Worm (Caenorhabditis elegans) whole organism, L1 larva: Measurements from ENCODE around the gene nhr-61.

Experiments
- C04F5.9 ChIP-seq: sonication (generic microtip); optimal IDR thresholded peaks from 2 replicates; lab custom pipeline; 2016; ENCODE audit warnings: missing genetic modification characterization, missing compliant biosample characterization
- alr-1 ChIP-seq: fragments of 200-800 bp; sonication (Bioruptor generic); optimal IDR thresholded peaks from 2 replicates; lab custom pipeline; 2018; ENCODE audit warnings: borderline replicate concordance, mild to moderate bottlenecking, missing genetic modification characterization, missing compliant biosample characterization
- ama-1 ChIP-seq: fragments of 150-350 bp; optimal IDR thresholded peaks from 2 replicates; lab custom pipeline; 2014
- ceh-63 ChIP-seq: fragments of 200-800 bp; sonication (Bioruptor generic); optimal IDR thresholded peaks from 2 replicates; lab custom pipeline; 2018; ENCODE audit warnings: mild to moderate bottlenecking, missing genetic modification characterization, missing compliant biosample characterization
- ceh-8 ChIP-seq: fragments of 200-800 bp; sonication (Bioruptor generic); optimal IDR thresholded peaks from 2 replicates; lab custom pipeline; 2018; ENCODE audit warnings: mild to moderate bottlenecking, missing genetic modification characterization, moderate library complexity, missing compliant biosample characterization
- ceh-88 ChIP-seq: fragments of 200-800 bp; sonication (Bioruptor generic); IDR thresholded peaks from 2 replicates; pipeline ENCODE4 v1.3.6; 2022; ENCODE audit warnings: missing genetic modification characterization, missing compliant biosample characterization
- ceh-90 ChIP-seq: sonication (generic microtip); optimal IDR thresholded peaks from 2 replicates; lab custom pipeline; 2016; ENCODE audit warnings: missing genetic modification characterization, missing compliant biosample characterization
- ces-1 ChIP-seq: fragments of 150-350 bp; optimal IDR thresholded peaks from 2 replicates; lab custom pipeline; 2014; ENCODE audit warnings: missing biosample characterization, missing genetic modification reagents, missing genetic modification characterization
- dpl-1 ChIP-seq, 3 experiments: fragments of 150-350 bp in 2 of 3; sonication (generic microtip) in 1 of 3; optimal IDR thresholded peaks; 2 replicates each; lab custom pipeline; 2014 to 2017; ENCODE audit warnings: missing biosample characterization in 3 of 3, missing genetic modification characterization in 3 of 3, missing genetic modification reagents in 3 of 3
- dsc-1 ChIP-seq: sonication (generic microtip); optimal IDR thresholded peaks from 2 replicates; lab custom pipeline; 2016; ENCODE audit warnings: mild to moderate bottlenecking, missing genetic modification characterization, missing compliant biosample characterization
- efl-1 ChIP-seq, 4 experiments: fragments of 150-350 bp; optimal IDR thresholded peaks in 3 of 4; peaks in 1 of 4; 1 replicate in 1 of 4; 2 replicates in 3 of 4; lab custom pipeline; 2014; ENCODE audit warnings: missing biosample characterization in 2 of 4, missing genetic modification characterization in 2 of 4, missing genetic modification reagents in 2 of 4
- egl-13 ChIP-seq: sonication (generic microtip); optimal IDR thresholded peaks from 2 replicates; lab custom pipeline; 2016; ENCODE audit warnings: missing genotype, missing genetic modification reagents, missing genetic modification characterization, missing compliant biosample characterization
- fkh-10 ChIP-seq: sonication (generic microtip); optimal IDR thresholded peaks from 2 replicates; lab custom pipeline; 2017; ENCODE audit warnings: missing biosample characterization, missing genetic modification reagents, missing genetic modification characterization
- fkh-8 ChIP-seq: sonication (generic microtip); optimal IDR thresholded peaks from 2 replicates; lab custom pipeline; 2016; ENCODE audit warnings: mild to moderate bottlenecking, missing genetic modification characterization, missing compliant biosample characterization
- fos-1 ChIP-seq: fragments of 150-350 bp; optimal IDR thresholded peaks from 2 replicates; lab custom pipeline; 2014; ENCODE audit warnings: missing biosample characterization, missing genetic modification characterization
- hlh-17 ChIP-seq: fragments of 200-800 bp; sonication (Bioruptor generic); optimal IDR thresholded peaks from 2 replicates; lab custom pipeline; 2018; ENCODE audit warnings: missing genetic modification characterization, mild to moderate bottlenecking, missing compliant biosample characterization, moderate library complexity, borderline replicate concordance
- isw-1 ChIP-seq: fragments of 200-800 bp; sonication (Bioruptor generic); IDR thresholded peaks from 2 replicates; pipeline ENCODE4 v1.3.6; 2022; ENCODE audit warnings: missing genetic modification characterization, missing compliant biosample characterization
- lin-14 ChIP-seq: fragments of 200-800 bp; sonication (Bioruptor generic); optimal IDR thresholded peaks from 2 replicates; lab custom pipeline; 2018; ENCODE audit warnings: mild to moderate bottlenecking, missing genetic modification characterization, moderate library complexity, missing compliant biosample characterization
- lin-15B ChIP-seq: fragments of 150-350 bp; sonication (generic microtip); optimal IDR thresholded peaks from 3 replicates; lab custom pipeline; 2014; ENCODE audit warnings: missing biosample characterization, missing genetic modification characterization
- lin-35 ChIP-seq, 2 experiments: fragments of 150-350 bp; optimal IDR thresholded peaks; 2 replicates each; lab custom pipeline; 2014; ENCODE audit warnings: missing biosample characterization in 2 of 2, missing genetic modification characterization in 2 of 2, missing genetic modification reagents in 2 of 2
- lin-39 ChIP-seq: fragments of 150-350 bp; optimal IDR thresholded peaks from 2 replicates; lab custom pipeline; 2014; ENCODE audit warnings: missing biosample characterization, missing genetic modification reagents, missing genetic modification characterization
- lir-3 ChIP-seq: sonication (generic microtip); optimal IDR thresholded peaks from 2 replicates; lab custom pipeline; 2016; ENCODE audit warnings: mild to moderate bottlenecking, missing genetic modification characterization, moderate library complexity, missing compliant biosample characterization; ENCODE audit not compliant: poor library complexity
- lsy-2 ChIP-seq, 2 experiments: fragments of 150-350 bp; optimal IDR thresholded peaks; 2 replicates each; lab custom pipeline; 2014; ENCODE audit warnings: missing biosample characterization in 2 of 2, missing genetic modification characterization in 2 of 2
- mep-1 ChIP-seq: fragments of 150-350 bp; optimal IDR thresholded peaks from 2 replicates; lab custom pipeline; 2014; ENCODE audit warnings: missing biosample characterization, missing genetic modification characterization
- nhr-12 ChIP-seq: sonication (generic microtip); optimal IDR thresholded peaks from 2 replicates; lab custom pipeline; 2017; ENCODE audit warnings: missing biosample characterization, missing genetic modification characterization
- nhr-19 ChIP-seq: fragments of 200-800 bp; sonication (Bioruptor generic); conservative IDR thresholded peaks from 2 replicates; pipeline ENCODE4 v1.3.6; 2022; ENCODE audit warnings: missing genetic modification characterization, missing compliant biosample characterization
- nhr-20 ChIP-seq: sonication (generic microtip); optimal IDR thresholded peaks from 2 replicates; lab custom pipeline; 2016; ENCODE audit warnings: mild to moderate bottlenecking, missing genetic modification characterization, missing compliant biosample characterization
- nhr-28 ChIP-seq: fragments of 150-350 bp; optimal IDR thresholded peaks from 2 replicates; lab custom pipeline; 2014; ENCODE audit warnings: missing biosample characterization, missing genetic modification characterization
- nhr-47 ChIP-seq: sonication (generic microtip); optimal IDR thresholded peaks from 2 replicates; lab custom pipeline; 2016; ENCODE audit warnings: mild to moderate bottlenecking, missing genetic modification characterization, moderate library complexity, missing compliant biosample characterization
- nhr-71 ChIP-seq: sonication (generic microtip); optimal IDR thresholded peaks from 2 replicates; lab custom pipeline; 2016; ENCODE audit warnings: mild to moderate bottlenecking, missing genetic modification characterization, moderate library complexity, missing compliant biosample characterization
- nhr-76 ChIP-seq: sonication (generic microtip); optimal IDR thresholded peaks from 2 replicates; lab custom pipeline; 2017; ENCODE audit warnings: missing biosample characterization, missing genetic modification characterization
- nhr-77 ChIP-seq: fragments of 150-350 bp; optimal IDR thresholded peaks from 2 replicates; lab custom pipeline; 2014; ENCODE audit warnings: missing biosample characterization, missing genetic modification characterization
- nhr-84 ChIP-seq: sonication (generic microtip); optimal IDR thresholded peaks from 2 replicates; lab custom pipeline; 2017; ENCODE audit warnings: missing biosample characterization, missing genetic modification characterization
- nhr-85 ChIP-seq: sonication (generic microtip); peaks from one replicate; lab custom pipeline; 2016; ENCODE audit warnings: missing genetic modification characterization, inconsistent platforms, missing compliant biosample characterization
- swsn-7 ChIP-seq: sonication (generic microtip); optimal IDR thresholded peaks from 2 replicates; lab custom pipeline; 2016; ENCODE audit warnings: missing genetic modification characterization, missing compliant biosample characterization
- tlp-1 ChIP-seq: fragments of 150-350 bp; optimal IDR thresholded peaks from 2 replicates; lab custom pipeline; 2014; ENCODE audit warnings: missing biosample characterization, missing genetic modification characterization
- unc-30 ChIP-seq: sonication (generic microtip); optimal IDR thresholded peaks from 2 replicates; lab custom pipeline; 2017; ENCODE audit warnings: missing biosample characterization, missing genetic modification characterization
- unc-62 ChIP-seq: fragments of 150-350 bp; optimal IDR thresholded peaks from 2 replicates; lab custom pipeline; 2014; ENCODE audit warnings: missing biosample characterization, missing genetic modification reagents, missing genetic modification characterization
- unc-86 ChIP-seq: sonication (generic microtip); optimal IDR thresholded peaks from 2 replicates; lab custom pipeline; 2016; ENCODE audit warnings: missing genetic modification characterization, missing compliant biosample characterization
- unc-98 ChIP-seq: fragments of 200-800 bp; sonication (Bioruptor generic); IDR thresholded peaks from 2 replicates; pipeline ENCODE4 v1.3.6; 2022; ENCODE audit warnings: missing genetic modification characterization, missing compliant biosample characterization
- xbp-1 ChIP-seq: sonication (generic microtip); optimal IDR thresholded peaks from 2 replicates; lab custom pipeline; 2016; ENCODE audit warnings: missing genetic modification characterization, missing compliant biosample characterization
- zip-4 ChIP-seq: fragments of 200-800 bp; sonication (Bioruptor generic); optimal IDR thresholded peaks from 2 replicates; lab custom pipeline; 2018; ENCODE audit warnings: mild to moderate bottlenecking, missing genetic modification characterization, moderate library complexity, missing compliant biosample characterization
- ztf-11 ChIP-seq, 2 experiments: sonication (generic microtip); optimal IDR thresholded peaks; 2 replicates each; lab custom pipeline; 2016 to 2017; ENCODE audit warnings: missing genetic modification characterization in 2 of 2, missing biosample characterization in 1 of 2, missing compliant biosample characterization in 1 of 2

nhr-61 gene

DNA sequence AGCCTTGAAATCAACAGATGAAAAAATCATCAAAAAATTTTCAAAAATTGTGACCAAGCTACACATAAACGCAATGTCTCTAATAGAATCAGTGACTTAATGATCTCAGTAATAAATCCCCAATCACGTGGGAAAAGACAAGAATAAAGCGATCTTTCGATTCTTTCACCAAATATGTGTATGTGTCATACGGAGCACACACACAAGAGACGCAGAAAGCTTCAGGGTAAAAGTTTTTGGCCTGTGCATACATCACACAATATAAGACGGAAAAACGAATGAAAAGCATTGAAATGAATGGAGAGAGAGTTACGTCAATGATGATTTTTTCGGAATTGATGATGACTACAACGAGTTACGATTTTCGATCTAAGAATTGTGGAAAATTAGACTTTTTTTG lies 2.1 kb upstream of the nhr-61 start:
- TF ChIP-seq lin-39 (tag; lab: Kevin White, UChicago) = no peak
- peak; percentile 18 for TF ChIP-seq mep-1
- TF ChIP-seq fkh-8 (tag; lab: Kevin White, UChicago) = peak; percentile 53
- TF ChIP-seq ceh-8 (GFP tag; lab: Kevin White, UChicago) = peak; percentile 23
- no peak for TF ChIP-seq ceh-88
- TF ChIP-seq efl-1 (optimal IDR thresholded peaks at IDR 0.05; lab: Kevin White, UChicago) = no peak
- peak in 1 of 2 experiments; percentile 50 for TF ChIP-seq efl-1 (GFP tag; optimal IDR thresholded peaks at IDR 0.05 in 1 of 2; lab: Kevin White, UChicago)
- peak; percentile 63 for TF ChIP-seq dsc-1 (tag; lab: Kevin White, UChicago)
- peak; percentile 33 for TF ChIP-seq nhr-47 (tag; lab: Kevin White, UChicago)
- TF ChIP-seq dpl-1 (GFP tag; optimal IDR thresholded peaks at IDR 0.05; lab: Kevin White, UChicago) = peak in 1 of 3 experiments; percentile 13
- TF ChIP-seq ces-1 = no peak
- TF ChIP-seq lin-14 (GFP tag; lab: Kevin White, UChicago) = peak; percentile 23
- TF ChIP-seq nhr-71 (tag; lab: Kevin White, UChicago) = peak; percentile 52
- peak; percentile 5 for TF ChIP-seq fos-1 (tag; lab: Kevin White, UChicago)
- TF ChIP-seq, all 84 proteins: peak for 10

- no peak for TF ChIP-seq fkh-10
- no peak for TF ChIP-seq nhr-84 (tag; lab: Kevin White, UChicago)
- no peak for TF ChIP-seq hlh-17 (GFP tag; lab: Kevin White, UChicago)
- no peak for TF ChIP-seq unc-86 (tag; lab: Kevin White, UChicago)
- no peak for TF ChIP-seq ceh-88
- no peak for TF ChIP-seq ztf-11 (tag; optimal IDR thresholded peaks at IDR 0.05; lab: Kevin White, UChicago)
- no peak for TF ChIP-seq nhr-76 (tag; lab: Kevin White, UChicago)
Observed at ce11 chrII:14819258-14819985, 1.1 kb upstream of the nhr-61 start.

DNA sequence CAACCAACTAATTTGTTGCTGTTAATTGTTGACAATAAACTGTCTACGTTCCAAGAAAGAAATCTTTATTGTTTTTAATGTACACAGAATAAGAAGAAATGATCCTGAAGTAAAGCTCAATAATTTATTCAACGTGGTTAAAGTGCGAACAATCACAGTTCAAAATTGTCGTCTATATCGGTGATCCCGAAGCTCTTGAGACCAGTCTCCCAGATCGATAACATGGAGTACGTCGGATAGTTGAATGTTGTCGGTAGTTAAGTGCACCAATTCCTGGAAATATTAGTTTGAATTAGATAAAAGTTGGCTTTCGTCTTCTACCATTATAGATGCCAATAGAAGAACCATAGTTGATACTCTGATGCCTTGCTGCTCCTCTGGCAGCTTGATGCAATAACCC lies 2.3 kb downstream of the nhr-61 start:
- TF ChIP-seq nhr-47 (tag; lab: Kevin White, UChicago) (no peak), ceh-63 (no peak), dpl-1 (GFP tag; optimal IDR thresholded peaks at IDR 0.05; lab: Kevin White, UChicago) (no peak), nhr-20 (tag; lab: Kevin White, UChicago) (no peak), lin-15B (tag; lab: Kevin White, UChicago) (no peak), tlp-1 (tag; lab: Kevin White, UChicago) (no peak), efl-1 (optimal IDR thresholded peaks at IDR 0.05; lab: Kevin White, UChicago) (no peak), efl-1 (GFP tag; optimal IDR thresholded peaks at IDR 0.05 in 1 of 2; lab: Kevin White, UChicago) (peak in 1 of 2 experiments; percentile 85)

DNA sequence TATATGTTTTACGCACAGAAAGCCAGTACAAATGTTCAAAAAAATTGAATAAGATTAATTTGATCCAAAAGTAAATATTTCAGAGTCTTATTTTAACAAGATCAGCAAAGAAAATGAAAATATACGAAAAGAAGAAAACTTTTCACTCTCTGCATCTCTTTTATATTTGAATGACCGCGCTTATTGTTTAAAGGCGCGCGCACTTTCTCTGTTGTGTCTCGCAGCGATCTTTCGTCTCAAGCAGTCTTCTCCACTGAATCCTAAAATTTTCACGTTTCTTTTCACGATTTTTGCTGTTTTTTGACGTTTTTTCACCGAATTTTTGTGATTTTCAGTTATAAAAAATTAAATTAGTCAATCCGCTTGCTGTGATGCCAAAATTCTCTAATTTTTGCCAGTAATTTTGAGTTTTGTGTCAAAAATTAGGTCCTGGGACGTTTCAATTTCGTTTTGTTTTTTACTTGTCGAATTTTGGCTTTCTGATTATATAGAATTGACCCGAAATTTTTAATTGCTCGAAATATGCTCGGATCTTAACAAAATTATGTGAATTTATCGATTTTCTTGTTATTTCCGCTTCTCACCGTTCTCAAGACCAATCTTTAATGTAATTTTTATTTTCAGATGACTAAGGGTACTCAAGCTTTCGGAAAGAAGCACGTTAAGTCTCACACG lies 3.3 kb downstream of the nhr-61 start, which contains the start of gene W01D2.1:
TSS of gene W01D2.1 (plus strand) at position 625 of the 675 bp plus-strand sequence.
- TF ChIP-seq egl-13 (no peak), ceh-90 (tag; lab: Kevin White, UChicago) (no peak), zip-4 (no peak), swsn-7 (peak; percentile 61), lin-35 (GFP tag; optimal IDR thresholded peaks at IDR 0.05; lab: Kevin White, UChicago) (peak; percentile 93 to 96), nhr-84 (tag; lab: Kevin White, UChicago) (no peak), ces-1 (no peak), ama-1 (lab: Kevin White, UChicago) (peak; percentile 24), unc-98 (GFP tag; lab: Robert Waterston, UW) (no peak), isw-1 (GFP tag; lab: Robert Waterston, UW) (peak; percentile 64), alr-1 (tag; lab: Kevin White, UChicago) (no peak), lsy-2 (tag; optimal IDR thresholded peaks at IDR 0.05; lab: Kevin White, UChicago) (peak; percentile 73 to 92), lir-3 (tag; lab: Kevin White, UChicago) (no peak), ceh-88 (no peak), C04F5.9 (tag; lab: Kevin White, UChicago) (no peak), nhr-77 (tag; lab: Kevin White, UChicago) (peak; percentile 88), ceh-63 (no peak), nhr-85 (peak; percentile 74), nhr-28 (tag; lab: Kevin White, UChicago) (no peak), unc-30 (tag; lab: Kevin White, UChicago) (no peak), unc-62 (GFP tag; lab: Kevin White, UChicago) (no peak), nhr-19 (GFP tag; lab: Robert Waterston, UW) (peak; percentile 66), lin-15B (tag; lab: Kevin White, UChicago) (peak; percentile 61), fkh-10 (peak; percentile 28), xbp-1 (tag; lab: Kevin White, UChicago) (peak; percentile 66), nhr-12 (tag; lab: Kevin White, UChicago) (no peak)
